Worm (Caenorhabditis elegans): Measurements from ENCODE around the gene kxd-1.

DNA sequence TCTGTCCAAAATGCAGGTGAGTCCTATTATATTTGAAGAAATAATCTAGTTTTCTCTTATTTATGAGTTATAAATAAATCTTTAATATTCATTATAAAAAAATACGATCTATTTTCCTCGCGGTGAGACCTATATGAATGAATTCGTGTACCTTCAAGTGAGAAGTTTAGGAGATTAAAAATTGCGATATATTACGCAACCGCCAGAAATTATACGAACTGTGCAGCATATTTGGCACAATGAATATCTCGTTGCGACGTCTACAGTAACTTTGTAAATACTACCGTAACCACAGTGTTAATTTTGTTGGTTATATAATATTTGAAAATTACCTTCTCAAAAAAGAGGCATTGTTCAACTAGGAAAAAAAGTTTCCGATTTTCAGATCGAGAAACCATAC, 3.1 kb downstream of the kxd-1 start:
- no peak for TF ChIP-seq T22C8.4 (GFP tag; IDR thresholded peaks at IDR 0.05)
- TF ChIP-seq ztf-23 (GFP tag; IDR thresholded peaks at IDR 0.05), result no peak
- TF ChIP-seq flt-1 (GFP tag; IDR thresholded peaks at IDR 0.05), result no peak
- TF ChIP-seq tab-1 (GFP tag; IDR thresholded peaks at IDR 0.05), result no peak

Measured in whole organism, midembryonic.